Fruit fly (Drosophila melanogaster) ovary, adult (tissue): ENCODE data around the gene CG15336.
A peak's percentile ranks its signal among the peaks of the same experiment; 100 is the strongest.

ENCODE experiments used
- CG17801 ChIP-seq: fragments of 200-800 bp; optimal IDR thresholded peaks from 2 replicates; lab custom pipeline; 2019; ENCODE audit warnings: missing biosample characterization, mild to moderate bottlenecking, missing genetic modification characterization, moderate library complexity; ENCODE audit not compliant: partially characterized antibody

CG15336 gene

dm6 chrX:8147649-8148048, at the start of gene CG15336:
CG15336 (plus strand) TSS chrX:8147949.
- TF ChIP-seq CG17801 (GFP tag; lab: Kevin White, UChicago), result no peak

DNA sequence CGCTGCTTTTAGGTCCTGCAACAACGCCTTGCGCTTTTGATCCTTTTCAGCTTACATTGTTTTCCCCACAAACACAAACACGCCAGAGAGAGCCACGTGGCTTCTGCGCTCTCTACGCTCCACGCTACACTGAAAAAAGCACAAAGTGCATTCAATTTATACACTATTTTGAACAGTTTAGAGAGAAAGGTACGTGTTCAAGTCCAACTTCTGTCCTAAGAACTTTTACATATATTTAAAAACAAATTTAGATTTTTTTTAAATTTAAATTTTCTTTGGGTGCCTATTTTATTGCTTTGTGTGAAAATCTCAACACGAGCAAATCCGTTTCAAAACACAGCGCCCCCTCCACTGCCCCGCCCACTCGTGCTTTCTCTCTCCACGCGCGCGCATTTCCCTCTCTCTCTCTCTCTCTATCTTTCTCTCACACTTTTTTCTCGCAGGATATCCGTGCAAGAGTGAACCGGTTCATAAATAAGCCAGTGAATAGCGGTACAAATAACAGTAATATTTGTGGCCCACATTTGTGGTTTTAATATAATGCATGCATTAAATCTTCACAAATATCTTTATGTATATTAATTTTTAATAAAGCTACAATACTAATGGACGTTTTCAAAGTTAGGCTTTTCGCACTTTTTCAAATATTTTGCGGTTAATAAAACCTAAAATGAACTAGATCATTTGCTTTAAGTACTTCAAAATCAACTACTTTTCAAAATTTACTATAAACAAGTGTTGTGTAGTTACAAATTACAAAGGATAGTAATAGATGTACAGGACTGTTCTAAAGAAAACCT, 47.5 kb upstream of the CG15336 start:
- TF ChIP-seq CG17801 (GFP tag; lab: Kevin White, UChicago), result peak; percentile 20

dm6 chrX:8100826-8101079, 47.0 kb upstream of the CG15336 start:
- no peak for TF ChIP-seq CG17801 (GFP tag; lab: Kevin White, UChicago)

DNA sequence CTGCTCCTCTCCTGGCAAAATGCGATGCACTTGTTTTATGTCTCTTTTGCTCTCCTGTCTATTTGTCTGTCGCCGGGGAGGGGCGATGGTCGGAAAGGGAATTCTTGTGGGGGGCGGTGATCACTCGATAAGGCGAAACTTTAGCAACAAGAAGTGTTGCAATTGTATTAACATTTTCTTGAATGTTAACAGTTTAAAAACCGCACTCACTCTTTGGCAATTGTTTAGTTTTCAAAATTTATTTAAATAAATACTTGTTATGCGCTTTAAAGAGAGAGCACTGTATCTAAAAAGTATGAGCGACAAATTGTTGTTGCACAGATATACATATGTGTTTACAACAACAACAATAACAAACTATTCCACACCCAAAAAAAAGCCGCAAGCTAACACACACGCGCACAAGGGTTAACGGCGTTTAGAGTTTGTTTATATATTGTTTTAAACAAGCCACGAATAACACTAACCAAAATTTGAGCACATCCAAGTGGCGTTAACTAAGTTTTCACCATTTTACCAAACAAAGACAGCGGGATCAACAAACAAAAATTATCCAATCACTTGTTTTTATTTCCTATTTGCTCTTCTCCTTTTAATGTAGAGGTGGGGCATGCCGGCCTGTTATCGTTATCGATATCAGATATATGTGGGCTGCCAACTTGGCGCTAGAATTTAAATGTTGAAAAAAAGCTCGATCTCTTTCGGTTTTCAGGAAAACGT, 46.1 kb upstream of the CG15336 start, which contains the start of gene CG2258:
Gene CG2258, minus strand, starts transcription at position 617 of the 720 bp plus-strand sequence.
- TF ChIP-seq CG17801 (GFP tag; lab: Kevin White, UChicago), result peak; percentile 98

DNA sequence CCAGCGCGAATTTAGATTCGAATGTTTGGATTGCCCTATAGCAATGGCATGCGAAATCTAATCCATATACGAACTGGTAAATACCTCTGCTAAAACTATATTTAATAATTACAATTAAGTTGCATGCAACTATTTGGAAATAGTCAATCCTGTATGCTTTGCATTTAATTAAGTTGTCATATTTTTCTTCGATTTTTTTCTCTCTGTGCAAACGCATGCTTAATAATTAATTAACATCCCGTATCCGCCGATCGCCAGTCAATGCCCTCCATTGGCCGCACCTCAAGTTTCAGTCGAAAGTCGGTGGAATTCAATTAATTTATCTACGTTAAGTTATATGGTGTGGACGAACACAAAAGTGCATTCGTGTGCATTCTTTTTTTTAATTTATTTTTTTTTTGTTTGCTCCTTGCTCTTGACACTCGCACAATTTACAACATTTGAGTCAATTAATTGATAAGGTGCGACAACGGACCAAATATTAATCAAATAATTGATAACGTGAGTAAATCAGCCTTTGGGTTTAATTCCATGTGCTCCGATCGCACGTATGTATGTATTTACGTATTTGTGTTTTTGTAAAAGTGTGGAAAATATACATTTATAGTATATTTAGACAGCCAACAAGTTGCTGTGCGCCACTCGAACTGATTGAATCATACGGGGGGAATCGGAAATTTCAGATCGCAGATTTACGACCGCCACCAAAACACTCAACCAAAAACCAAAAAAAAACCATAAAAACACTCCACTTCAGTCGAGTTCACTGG, 41.3 kb upstream of the CG15336 start:
- peak; percentile 6 for TF ChIP-seq CG17801 (GFP tag; lab: Kevin White, UChicago)

DNA sequence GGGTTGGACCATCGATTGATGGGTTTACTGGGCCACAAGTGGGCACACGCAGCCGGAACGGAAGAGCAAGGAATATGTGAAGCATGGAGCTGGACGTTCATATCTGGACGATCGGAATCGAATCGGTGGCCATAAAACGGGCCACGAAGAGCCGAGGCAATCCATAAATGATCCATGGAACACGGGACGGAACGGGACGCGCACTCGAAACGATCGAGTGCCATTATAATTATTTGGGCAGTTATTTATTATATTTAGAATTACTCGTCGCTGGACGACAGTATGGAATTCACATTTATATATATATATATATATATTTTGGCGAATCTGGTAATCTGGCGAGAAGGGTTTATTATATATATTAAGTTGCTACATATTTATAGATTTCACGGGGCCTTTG, 39.8 kb upstream of the CG15336 start:
- no peak for TF ChIP-seq CG17801 (GFP tag; lab: Kevin White, UChicago)

- TF ChIP-seq CG17801 (GFP tag; lab: Kevin White, UChicago), result no peak
Observed at dm6 chrX:8110984-8111383, 36.8 kb upstream of the CG15336 start.

DNA sequence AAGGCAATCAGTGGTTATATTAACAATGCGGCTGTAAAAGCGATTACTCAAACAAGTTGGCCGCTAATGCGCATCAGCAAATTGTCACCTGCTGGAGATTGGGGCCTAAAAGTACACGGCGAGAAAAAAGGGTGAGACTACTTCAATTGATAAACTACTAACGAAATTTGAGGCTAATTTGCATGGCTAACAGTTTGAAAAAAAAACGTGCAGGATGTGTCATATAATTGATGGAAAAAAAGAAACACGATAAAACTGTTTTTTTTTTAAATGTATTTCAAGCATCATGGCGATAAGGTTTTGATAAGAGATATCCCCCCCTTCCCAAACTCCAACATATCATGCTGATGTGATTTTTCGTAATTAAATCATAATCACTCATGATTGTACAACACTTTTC, 35.0 kb upstream of the CG15336 start:
- TF ChIP-seq CG17801 (GFP tag; lab: Kevin White, UChicago), result no peak

DNA sequence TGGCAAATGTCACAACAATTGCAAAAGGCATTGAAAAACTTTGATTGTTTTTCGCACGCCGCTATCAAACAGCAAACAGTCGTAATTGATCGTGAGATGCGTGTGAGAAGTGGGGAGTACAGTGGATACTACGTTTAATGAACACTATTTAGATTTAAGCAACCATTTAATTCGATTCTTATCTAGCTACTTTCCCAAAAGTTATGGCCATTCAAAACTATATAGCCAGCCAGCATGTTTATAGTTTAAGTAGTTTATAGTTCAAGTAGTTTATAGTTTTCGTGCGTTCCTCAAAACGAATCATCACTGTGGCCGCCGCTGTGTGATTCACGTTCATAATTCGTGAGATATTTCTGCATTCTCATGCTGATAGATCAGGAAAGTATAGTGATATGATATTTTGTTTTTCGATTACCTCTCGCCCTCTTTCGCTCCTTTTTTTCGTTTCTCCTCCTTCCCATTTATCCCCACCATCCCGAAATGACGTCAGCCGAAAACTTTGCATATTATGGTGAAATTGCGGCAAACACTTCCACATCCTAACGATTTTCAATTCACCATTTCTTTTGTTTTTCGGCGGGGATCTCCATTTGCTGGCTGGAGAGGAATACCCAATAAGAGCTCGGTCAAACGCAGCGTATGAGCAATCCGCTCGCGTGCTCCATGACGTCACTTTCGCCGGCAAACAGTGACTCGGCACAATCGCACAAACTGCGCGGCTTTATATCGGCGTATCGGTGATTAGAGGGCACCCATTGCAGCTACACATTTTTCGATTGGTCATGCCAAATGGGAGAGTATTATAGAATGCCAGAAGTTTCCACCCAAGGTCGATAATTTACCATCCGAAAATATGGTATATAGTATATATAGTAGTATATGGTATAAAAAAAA, 34.1 kb upstream of the CG15336 start:
- TF ChIP-seq CG17801 (GFP tag; lab: Kevin White, UChicago), result peak; percentile 61

- peak; percentile 72 for TF ChIP-seq CG17801 (GFP tag; lab: Kevin White, UChicago)
Observed at dm6 chrX:8114476-8115342, 33.0 kb upstream of the CG15336 start.

dm6 chrX:8115343-8115676, 32.4 kb upstream of the CG15336 start:
- TF ChIP-seq CG17801 (GFP tag; lab: Kevin White, UChicago), result no peak

- TF ChIP-seq CG17801 (GFP tag; lab: Kevin White, UChicago), result no peak
Observed at dm6 chrX:8115717-8116311, 31.9 kb upstream of the CG15336 start, which contains the start of gene Gclc. Gclc (minus strand) TSS chrX:8116147.

- no peak for TF ChIP-seq CG17801 (GFP tag; lab: Kevin White, UChicago)
Observed at dm6 chrX:8116813-8117212, 30.9 kb upstream of the CG15336 start, which contains the start of gene CG1575. CG1575 (plus strand) TSS chrX:8117012.
